Fruit fly (Drosophila melanogaster) whole organism, wandering third instar larva: ENCODE results near the gene mRpL10.

Source experiments
- CG9705 ChIP-seq: fragments of 200-800 bp; sonication (Bioruptor generic); optimal IDR thresholded peaks from 2 replicates; lab custom pipeline; 2018; ENCODE audit warnings: missing biosample characterization, mild to moderate bottlenecking, missing genetic modification characterization
- CrebA ChIP-seq: fragments of 200-800 bp; sonication (Bioruptor generic); optimal IDR thresholded peaks from 2 replicates; lab custom pipeline; 2016; ENCODE audit warnings: missing biosample characterization, mild to moderate bottlenecking, missing genetic modification characterization, borderline replicate concordance
- Dfd ChIP-seq: fragments of >200 bp; optimal IDR thresholded peaks from 2 replicates; lab custom pipeline; 2017; ENCODE audit warnings: missing biosample characterization, missing genetic modification characterization
- Dif ChIP-seq: fragments of 200-275, 200-300 bp; sonication (Bioruptor generic); optimal IDR thresholded peaks from 2 replicates; lab custom pipeline; 2018; ENCODE audit warnings: missing biosample characterization, missing genetic modification characterization; ENCODE audit not compliant: partially characterized antibody
- GATAd ChIP-seq: sonication (Bioruptor generic); optimal IDR thresholded peaks from 2 replicates; lab custom pipeline; 2016; ENCODE audit warnings: missing biosample characterization, missing genetic modification characterization
- HLH106 ChIP-seq: fragments of 200-800 bp; optimal IDR thresholded peaks from 3 replicates; lab custom pipeline; 2019; ENCODE audit warnings: missing biosample characterization, mild to moderate bottlenecking, missing genetic modification characterization, moderate library complexity
- Hnf4 ChIP-seq: fragments of 200-800 bp; sonication (Bioruptor generic); optimal IDR thresholded peaks from 2 replicates; lab custom pipeline; 2016; ENCODE audit warnings: missing biosample characterization, mild to moderate bottlenecking, missing genetic modification characterization
- Hr83 ChIP-seq: fragments of 200-300 bp; sonication (Bioruptor generic); optimal IDR thresholded peaks from 2 replicates; lab custom pipeline; 2016; ENCODE audit warnings: missing biosample characterization, mild to moderate bottlenecking, missing genetic modification characterization, moderate library complexity; ENCODE audit not compliant: poor library complexity, severe bottlenecking
- Jra ChIP-seq: sonication (Bioruptor generic); optimal IDR thresholded peaks from 2 replicates; lab custom pipeline; 2016; ENCODE audit warnings: missing biosample characterization, missing genetic modification characterization
- Myc ChIP-seq: fragments of >200 bp; optimal IDR thresholded peaks from 2 replicates; lab custom pipeline; 2017
- N ChIP-seq: fragments of >200 bp; optimal IDR thresholded peaks from 2 replicates; lab custom pipeline; 2018; ENCODE audit warnings: missing biosample characterization, missing external identifiers, missing genetic modification characterization
- OdsH ChIP-seq: fragments of 200-800 bp; sonication (Bioruptor generic); optimal IDR thresholded peaks from 2 replicates; lab custom pipeline; 2016; ENCODE audit warnings: missing biosample characterization, mild to moderate bottlenecking, missing genetic modification characterization
- Rel ChIP-seq, 2 experiments: fragments of 200-800 bp; sonication (Bioruptor generic) in 1 of 2; optimal IDR thresholded peaks; 2 replicates in 1 of 2; 3 replicates in 1 of 2; lab custom pipeline; 2016 to 2019; ENCODE audit warnings: mild to moderate bottlenecking in 2 of 2, missing biosample characterization in 2 of 2, missing genetic modification characterization in 2 of 2, moderate library complexity in 1 of 2
- Sp1 ChIP-seq: fragments of 200-800 bp; sonication (Bioruptor generic); optimal IDR thresholded peaks from 3 replicates; lab custom pipeline; 2019; ENCODE audit warnings: missing biosample characterization, mild to moderate bottlenecking, missing genetic modification characterization, moderate library complexity
- br ChIP-seq: fragments of 200-800 bp; sonication (Bioruptor generic); optimal IDR thresholded peaks from 2 replicates; lab custom pipeline; 2016; ENCODE audit warnings: missing biosample characterization, missing genetic modification characterization
- brk ChIP-seq: fragments of 200-800 bp; sonication (Bioruptor generic); optimal IDR thresholded peaks from 2 replicates; lab custom pipeline; 2016; ENCODE audit warnings: missing biosample characterization, mild to moderate bottlenecking, missing genetic modification characterization
- dl ChIP-seq, 2 experiments: fragments of 175-275, 200-275 bp in 1 of 2; fragments of 200-275 bp in 1 of 2; sonication (Bioruptor generic); optimal IDR thresholded peaks; lab custom pipeline; 2018; ENCODE audit warnings: mild to moderate bottlenecking in 2 of 2, missing biosample characterization in 2 of 2, missing genetic modification characterization in 2 of 2, moderate library complexity in 2 of 2; ENCODE audit not compliant: partially characterized antibody in 2 of 2, insufficient read depth in 1 of 2
- dmrt93B ChIP-seq: fragments of 200-800 bp; sonication (Bioruptor generic); optimal IDR thresholded peaks from 2 replicates; lab custom pipeline; 2018; ENCODE audit warnings: missing biosample characterization, mild to moderate bottlenecking, missing genetic modification characterization
- dsf ChIP-seq: sonication (Bioruptor generic); optimal IDR thresholded peaks from 2 replicates; lab custom pipeline; 2016; ENCODE audit warnings: missing biosample characterization, missing genetic modification characterization, borderline replicate concordance
- ey ChIP-seq: fragments of 200-800 bp; sonication (Bioruptor generic); optimal IDR thresholded peaks from 2 replicates; lab custom pipeline; 2016; ENCODE audit warnings: missing biosample characterization, missing genetic modification characterization
- foxo ChIP-seq, 2 experiments: fragments of 200-800 bp; sonication (Bioruptor generic); optimal IDR thresholded peaks; 2 replicates in 1 of 2; 3 replicates in 1 of 2; lab custom pipeline; 2016 to 2017; ENCODE audit warnings: missing biosample characterization in 2 of 2, missing genetic modification characterization in 2 of 2
- h ChIP-seq: fragments of 200-800 bp; sonication (Bioruptor generic); optimal IDR thresholded peaks from 3 replicates; lab custom pipeline; 2016; ENCODE audit warnings: missing biosample characterization, mild to moderate bottlenecking, missing genetic modification characterization
- jim ChIP-seq: fragments of 175-275, 200-325 bp; sonication (Bioruptor generic); optimal IDR thresholded peaks from 2 replicates; lab custom pipeline; 2016; ENCODE audit warnings: missing biosample characterization, mild to moderate bottlenecking, missing genetic modification characterization
- lola ChIP-seq: fragments of >200 bp; optimal IDR thresholded peaks from 2 replicates; lab custom pipeline; 2017; ENCODE audit warnings: missing biosample characterization, missing genetic modification characterization
- pan ChIP-seq: fragments of >200 bp; optimal IDR thresholded peaks from 2 replicates; lab custom pipeline; 2017
- psq ChIP-seq: fragments of 200-800 bp; sonication (Bioruptor generic); optimal IDR thresholded peaks from 3 replicates; lab custom pipeline; 2017; ENCODE audit warnings: missing biosample characterization, mild to moderate bottlenecking, missing genetic modification characterization, moderate library complexity
- rgr ChIP-seq: fragments of 200-800 bp; sonication (Bioruptor generic); optimal IDR thresholded peaks from 3 replicates; lab custom pipeline; 2016; ENCODE audit warnings: missing biosample characterization, mild to moderate bottlenecking, missing genetic modification characterization
- sage ChIP-seq: fragments of 200-800 bp; sonication (Bioruptor generic); optimal IDR thresholded peaks from 2 replicates; lab custom pipeline; 2016; ENCODE audit warnings: missing biosample characterization, mild to moderate bottlenecking, missing genetic modification characterization
- tai ChIP-seq: sonication (Bioruptor generic); optimal IDR thresholded peaks from 2 replicates; lab custom pipeline; 2016; ENCODE audit warnings: missing biosample characterization, missing genetic modification characterization
- usp ChIP-seq: fragments of >200 bp; optimal IDR thresholded peaks from 2 replicates; lab custom pipeline; 2017; ENCODE audit warnings: missing biosample characterization, missing genetic modification characterization
- woc ChIP-seq: sonication (Bioruptor generic); optimal IDR thresholded peaks from 2 replicates; lab custom pipeline; 2016; ENCODE audit warnings: missing biosample characterization, mild to moderate bottlenecking, missing genetic modification characterization

Gene mRpL10

dm6 chr2L:228246-228645, 24.7 kb downstream of the mRpL10 start:
- TF ChIP-seq Jra (GFP tag; lab: Kevin White, UChicago), result no peak
- no peak for TF ChIP-seq CrebA (GFP tag; lab: Kevin White, UChicago)
- no peak for TF ChIP-seq Dif (GFP tag; lab: Kevin White, UChicago)
- no peak for TF ChIP-seq dmrt93B (GFP tag; lab: Kevin White, UChicago)
- TF ChIP-seq Rel (GFP tag; optimal IDR thresholded peaks at IDR 0.05; lab: Kevin White, UChicago), result no peak
- peak; percentile 76 for TF ChIP-seq Rel (tag; optimal IDR thresholded peaks at IDR 0.05; lab: Kevin White, UChicago)
- no peak for TF ChIP-seq Sp1 (GFP tag; lab: Kevin White, UChicago)
- TF ChIP-seq, all 38 proteins: peak for 1

dm6 chr2L:232187-232586, 28.6 kb downstream of the mRpL10 start, which contains the start of gene CG13693:
Gene CG13693 (plus strand): TSS chr2L:232487.
- TF ChIP-seq Sp1 (GFP tag; lab: Kevin White, UChicago), result no peak
- no peak for TF ChIP-seq tai (GFP tag; lab: Kevin White, UChicago)
- TF ChIP-seq foxo (GFP tag; optimal IDR thresholded peaks at IDR 0.05; lab: Kevin White, UChicago), result no peak
- TF ChIP-seq brk (GFP tag; lab: Kevin White, UChicago), result no peak
- no peak for TF ChIP-seq psq (GFP tag; lab: Kevin White, UChicago)
- TF ChIP-seq GATAd (GFP tag; lab: Kevin White, UChicago), result no peak
- TF ChIP-seq Myc (lab: Kevin White, UChicago), result no peak
- no peak for TF ChIP-seq h (GFP tag; lab: Kevin White, UChicago)
- no peak for TF ChIP-seq jim
- no peak for TF ChIP-seq CrebA (GFP tag; lab: Kevin White, UChicago)
- TF ChIP-seq br (GFP tag; lab: Kevin White, UChicago), result no peak

dm6 chr2L:240176-240769, 36.7 kb downstream of the mRpL10 start:
- no peak for TF ChIP-seq Sp1 (GFP tag; lab: Kevin White, UChicago)
- peak; percentile 91 for TF ChIP-seq Dfd

- TF ChIP-seq Dfd, result peak; percentile 91
- TF ChIP-seq rgr (GFP tag; lab: Kevin White, UChicago), result no peak
- TF ChIP-seq, all 38 proteins: peak for 1
Observed at dm6 chr2L:241415-241814, 37.8 kb downstream of the mRpL10 start.

- TF ChIP-seq sage (no peak), N (GFP tag; lab: Kevin White, UChicago) (no peak), HLH106 (tag; lab: Kevin White, UChicago) (no peak), Dfd (no peak), OdsH (no peak), pan (lab: Kevin White, UChicago) (no peak), h (GFP tag; lab: Kevin White, UChicago) (no peak), CG9705 (GFP tag; lab: Kevin White, UChicago) (no peak), Rel (GFP tag; optimal IDR thresholded peaks at IDR 0.05; lab: Kevin White, UChicago) (no peak), Rel (tag; optimal IDR thresholded peaks at IDR 0.05; lab: Kevin White, UChicago) (no peak), lola (no peak), CrebA (GFP tag; lab: Kevin White, UChicago) (no peak), foxo (GFP tag; optimal IDR thresholded peaks at IDR 0.05; lab: Kevin White, UChicago) (no peak), Hr83 (GFP tag; lab: Kevin White, UChicago) (no peak), usp (GFP tag; lab: Kevin White, UChicago) (no peak), dsf (GFP tag; lab: Kevin White, UChicago) (no peak), Myc (lab: Kevin White, UChicago) (no peak), woc (GFP tag; lab: Kevin White, UChicago) (no peak), ey (GFP tag; lab: Kevin White, UChicago) (no peak), br (GFP tag; lab: Kevin White, UChicago) (no peak), GATAd (GFP tag; lab: Kevin White, UChicago) (no peak)
Observed at dm6 chr2L:243123-243522, 39.5 kb downstream of the mRpL10 start.

- no peak for TF ChIP-seq brk (GFP tag; lab: Kevin White, UChicago)
- TF ChIP-seq jim, result no peak
- no peak for TF ChIP-seq CG9705 (GFP tag; lab: Kevin White, UChicago)
- no peak for TF ChIP-seq Hnf4
- TF ChIP-seq OdsH, result no peak
- TF ChIP-seq dl (GFP tag; optimal IDR thresholded peaks at IDR 0.05; lab: Kevin White, UChicago; ENCODE audit: insufficient read depth in 1 of 2, partially characterized antibody in 2 of 2), result no peak
- no peak for TF ChIP-seq Sp1 (GFP tag; lab: Kevin White, UChicago)
- TF ChIP-seq Rel (GFP tag; optimal IDR thresholded peaks at IDR 0.05; lab: Kevin White, UChicago), result no peak
- TF ChIP-seq Rel (tag; optimal IDR thresholded peaks at IDR 0.05; lab: Kevin White, UChicago), result no peak
- no peak for TF ChIP-seq HLH106 (tag; lab: Kevin White, UChicago)
- TF ChIP-seq N (GFP tag; lab: Kevin White, UChicago), result no peak
- no peak for TF ChIP-seq foxo (GFP tag; optimal IDR thresholded peaks at IDR 0.05; lab: Kevin White, UChicago)
- no peak for TF ChIP-seq pan (lab: Kevin White, UChicago)
- no peak for TF ChIP-seq psq (GFP tag; lab: Kevin White, UChicago)
- no peak for TF ChIP-seq rgr (GFP tag; lab: Kevin White, UChicago)
Observed at dm6 chr2L:243819-244218, 40.2 kb downstream of the mRpL10 start.
